Fruit fly (Drosophila melanogaster) whole organism, prepupa: ENCODE results near the gene aqz.

ENCODE experiments used
- Blimp-1 ChIP-seq: fragments of 200-800 bp; sonication (Bioruptor generic); optimal IDR thresholded peaks from 3 replicates; lab custom pipeline; 2017; ENCODE audit warnings: missing biosample characterization, missing genetic modification characterization, mild to moderate bottlenecking, moderate library complexity, missing genetic modification reagents
- CG10631 ChIP-seq: fragments of 200-800 bp; sonication (Bioruptor generic); optimal IDR thresholded peaks from 2 replicates; lab custom pipeline; 2016; ENCODE audit warnings: missing biosample characterization, missing genetic modification characterization
- CG11294 ChIP-seq: fragments of 200-800 bp; sonication (Bioruptor generic); IDR thresholded peaks from 2 replicates; pipeline ENCODE4 v1.3.6; 2022; ENCODE audit warnings: missing biosample characterization, missing genetic modification characterization
- CG11902 ChIP-seq: fragments of 200-800 bp; sonication (Bioruptor generic); optimal IDR thresholded peaks from 3 replicates; lab custom pipeline; 2016; ENCODE audit warnings: missing biosample characterization, missing genetic modification characterization
- CG15336 ChIP-seq: fragments of 200-800 bp; sonication (Bioruptor generic); IDR thresholded peaks from 2 replicates; pipeline ENCODE4 v1.3.6; 2022; ENCODE audit warnings: missing biosample characterization, missing genetic modification characterization
- CG1621 ChIP-seq: fragments of 200-800 bp; sonication (Bioruptor generic); optimal IDR thresholded peaks from 3 replicates; lab custom pipeline; 2018; ENCODE audit warnings: missing biosample characterization, mild to moderate bottlenecking, missing genetic modification characterization
- CG16779 ChIP-seq: fragments of 200-800 bp; sonication (Bioruptor generic); optimal IDR thresholded peaks from 3 replicates; lab custom pipeline; 2017; ENCODE audit warnings: missing biosample characterization, mild to moderate bottlenecking, missing genetic modification characterization
- CG31627 ChIP-seq: fragments of 200-800 bp; sonication (Bioruptor generic); optimal IDR thresholded peaks from 3 replicates; lab custom pipeline; 2016; ENCODE audit warnings: missing biosample characterization, missing genetic modification characterization
- CG34406 ChIP-seq: fragments of 200-800 bp; sonication (Bioruptor generic); optimal IDR thresholded peaks from 3 replicates; lab custom pipeline; 2016; ENCODE audit warnings: missing biosample characterization, missing genetic modification characterization
- CG3919 ChIP-seq: fragments of 200-800 bp; sonication (Bioruptor generic); optimal IDR thresholded peaks from 3 replicates; lab custom pipeline; 2016; ENCODE audit warnings: missing biosample characterization, missing genetic modification characterization
- CG4318 ChIP-seq: fragments of 200-800 bp; sonication (Bioruptor generic); optimal IDR thresholded peaks from 3 replicates; lab custom pipeline; 2017; ENCODE audit warnings: missing biosample characterization, mild to moderate bottlenecking, missing genetic modification characterization
- CG6163 ChIP-seq: fragments of 200-800 bp; sonication (Bioruptor generic); IDR thresholded peaks from 3 replicates; pipeline ENCODE4 v1.3.6; 2022; ENCODE audit warnings: missing biosample characterization, missing genetic modification characterization
- CG6792 ChIP-seq: fragments of 200-800 bp; sonication (Bioruptor generic); optimal IDR thresholded peaks from 3 replicates; lab custom pipeline; 2016; ENCODE audit warnings: missing biosample characterization, missing genetic modification characterization
- CG6808 ChIP-seq: fragments of 200-800 bp; sonication (Bioruptor generic); optimal IDR thresholded peaks from 3 replicates; lab custom pipeline; 2017; ENCODE audit warnings: missing biosample characterization, missing genetic modification characterization, mild to moderate bottlenecking, moderate library complexity, missing genetic modification reagents
- CG6854 ChIP-seq: fragments of 200-800 bp; sonication (Bioruptor generic); optimal IDR thresholded peaks from 2 replicates; lab custom pipeline; 2017; ENCODE audit warnings: missing biosample characterization, mild to moderate bottlenecking, missing genetic modification characterization
- CG7368 ChIP-seq: fragments of 200-800 bp; sonication (Bioruptor generic); optimal IDR thresholded peaks from 3 replicates; lab custom pipeline; 2016; ENCODE audit warnings: missing biosample characterization, missing genetic modification characterization
- CG8319 ChIP-seq: fragments of 200-800 bp; sonication (Bioruptor generic); optimal IDR thresholded peaks from 3 replicates; lab custom pipeline; 2016; ENCODE audit warnings: missing biosample characterization, missing genetic modification characterization
- CG9139 ChIP-seq: fragments of 200-800 bp; sonication (Bioruptor generic); optimal IDR thresholded peaks from 3 replicates; lab custom pipeline; 2017; ENCODE audit warnings: missing biosample characterization, mild to moderate bottlenecking, missing genetic modification characterization
- Eip75B ChIP-seq: fragments of 200-800 bp; sonication (Bioruptor generic); optimal IDR thresholded peaks from 3 replicates; lab custom pipeline; 2016; ENCODE audit warnings: missing biosample characterization, missing genetic modification characterization
- Ets96B ChIP-seq: fragments of 200-800 bp; optimal IDR thresholded peaks from 2 replicates; lab custom pipeline; 2019; ENCODE audit warnings: missing biosample characterization, mild to moderate bottlenecking, missing genetic modification characterization, moderate library complexity
- Gug ChIP-seq: fragments of 200-800 bp; sonication (Bioruptor generic); IDR thresholded peaks from 2 replicates; pipeline ENCODE4 v1.3.6; 2022; ENCODE audit warnings: missing biosample characterization, missing genetic modification characterization
- Hr38 ChIP-seq: sonication (Bioruptor generic); optimal IDR thresholded peaks from 2 replicates; lab custom pipeline; 2016; ENCODE audit warnings: missing biosample characterization, missing genetic modification characterization
- Hr39 ChIP-seq: fragments of 200-800 bp; sonication (Bioruptor generic); optimal IDR thresholded peaks from 2 replicates; lab custom pipeline; 2016; ENCODE audit warnings: missing biosample characterization, missing genetic modification characterization
- Hr4 ChIP-seq: fragments of 200-800 bp; sonication (Bioruptor generic); optimal IDR thresholded peaks from 3 replicates; lab custom pipeline; 2016; ENCODE audit warnings: missing biosample characterization, missing genetic modification characterization
- Met ChIP-seq: fragments of 200-800 bp; sonication (Bioruptor generic); optimal IDR thresholded peaks from 3 replicates; lab custom pipeline; 2016; ENCODE audit warnings: missing biosample characterization, missing genetic modification characterization
- OdsH ChIP-seq: fragments of 200-800 bp; sonication (Bioruptor generic); optimal IDR thresholded peaks from 3 replicates; lab custom pipeline; 2016; ENCODE audit warnings: missing biosample characterization, missing genetic modification characterization
- Smox ChIP-seq: fragments of 200-800 bp; sonication (Bioruptor generic); optimal IDR thresholded peaks from 3 replicates; lab custom pipeline; 2016; ENCODE audit warnings: missing biosample characterization, missing genetic modification characterization
- Sox102F ChIP-seq: fragments of 200-800 bp; sonication (Bioruptor generic); optimal IDR thresholded peaks from 2 replicates; lab custom pipeline; 2016; ENCODE audit warnings: missing biosample characterization, mild to moderate bottlenecking, missing genetic modification characterization
- Sox14 ChIP-seq: fragments of 200-800 bp; sonication (Bioruptor generic); optimal IDR thresholded peaks from 3 replicates; lab custom pipeline; 2016; ENCODE audit warnings: missing biosample characterization, missing genetic modification characterization
- Sox15 ChIP-seq: fragments of 200-800 bp; sonication (Bioruptor generic); optimal IDR thresholded peaks from 3 replicates; lab custom pipeline; 2016; ENCODE audit warnings: missing biosample characterization, missing genetic modification characterization
- achi ChIP-seq: fragments of 200-800 bp; sonication (Bioruptor generic); optimal IDR thresholded peaks from 3 replicates; lab custom pipeline; 2016; ENCODE audit warnings: missing biosample characterization, missing genetic modification characterization
- acj6 ChIP-seq: fragments of 200-800 bp; sonication (Bioruptor generic); optimal IDR thresholded peaks from 3 replicates; lab custom pipeline; 2016; ENCODE audit warnings: missing biosample characterization, missing genetic modification characterization
- cyc ChIP-seq: fragments of 200-800 bp; sonication (Bioruptor generic); optimal IDR thresholded peaks from 3 replicates; lab custom pipeline; 2016; ENCODE audit warnings: missing biosample characterization, missing genetic modification characterization
- dac ChIP-seq: fragments of 200-800 bp; sonication (Bioruptor generic); optimal IDR thresholded peaks from 2 replicates; lab custom pipeline; 2017; ENCODE audit warnings: missing biosample characterization, mild to moderate bottlenecking, missing genetic modification characterization
- dsx ChIP-seq: fragments of 200-800 bp; optimal IDR thresholded peaks from 3 replicates; lab custom pipeline; 2019; ENCODE audit warnings: missing biosample characterization, mild to moderate bottlenecking, missing genetic modification characterization, moderate library complexity; ENCODE audit not compliant: poor library complexity, severe bottlenecking
- esn ChIP-seq: fragments of 200-800 bp; sonication (Bioruptor generic); optimal IDR thresholded peaks from 2 replicates; lab custom pipeline; 2016; ENCODE audit warnings: missing biosample characterization, mild to moderate bottlenecking, missing genetic modification characterization, moderate library complexity
- fd59A ChIP-seq: fragments of 200-800 bp; sonication (Bioruptor generic); optimal IDR thresholded peaks from 2 replicates; lab custom pipeline; 2017; ENCODE audit warnings: missing biosample characterization, mild to moderate bottlenecking, missing genetic modification characterization, missing genetic modification reagents
- fkh ChIP-seq: fragments of 200-800 bp; sonication (Bioruptor generic); optimal IDR thresholded peaks from 3 replicates; lab custom pipeline; 2017; ENCODE audit warnings: missing biosample characterization, mild to moderate bottlenecking, missing genetic modification characterization, moderate library complexity
- net ChIP-seq: fragments of 200-800 bp; sonication (Bioruptor generic); optimal IDR thresholded peaks from 3 replicates; lab custom pipeline; 2016; ENCODE audit warnings: missing biosample characterization, missing genetic modification characterization
- pdm3 ChIP-seq: fragments of 200-800 bp; sonication (Bioruptor generic); optimal IDR thresholded peaks from 3 replicates; lab custom pipeline; 2016; ENCODE audit warnings: missing biosample characterization, missing genetic modification characterization
- ss ChIP-seq, 2 experiments: fragments of 200-800 bp; sonication (Bioruptor generic); optimal IDR thresholded peaks; 2 replicates in 1 of 2; 3 replicates in 1 of 2; lab custom pipeline; 2017 to 2018; ENCODE audit warnings: mild to moderate bottlenecking in 2 of 2, missing biosample characterization in 2 of 2, missing genetic modification characterization in 2 of 2, moderate library complexity in 1 of 2
- svp ChIP-seq: fragments of 200-800 bp; sonication (Bioruptor generic); peaks from one replicate; lab custom pipeline; 2016; ENCODE audit warnings: missing biosample characterization, missing genetic modification characterization
- topi ChIP-seq: fragments of 200-800 bp; sonication (Bioruptor generic); optimal IDR thresholded peaks from 3 replicates; lab custom pipeline; 2016; ENCODE audit warnings: missing biosample characterization, missing genetic modification characterization
- vri ChIP-seq: fragments of 200-800 bp; sonication (Bioruptor generic); optimal IDR thresholded peaks from 3 replicates; lab custom pipeline; 2016; ENCODE audit warnings: missing biosample characterization, mild to moderate bottlenecking, missing genetic modification characterization

aqz gene

DNA sequence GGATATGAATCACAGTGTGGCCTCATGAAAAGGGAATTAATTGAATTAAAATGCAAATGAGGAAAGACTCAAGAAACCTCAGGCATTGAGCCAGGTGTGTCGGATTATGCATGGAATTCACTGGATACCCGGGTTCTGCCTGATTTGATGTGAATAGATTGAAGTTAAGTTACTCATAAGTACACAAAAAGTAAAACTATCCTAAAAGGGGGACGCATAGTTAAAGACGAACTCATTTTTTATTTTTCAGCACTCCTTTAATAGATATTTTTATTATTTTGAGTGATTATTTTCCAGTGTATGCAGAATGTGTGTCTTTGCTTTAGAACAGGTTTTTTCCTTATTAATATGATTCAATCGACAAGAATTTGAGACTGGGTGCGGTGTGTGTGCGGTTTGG lies 32.7 kb upstream of the aqz start (continued):
- TF ChIP-seq topi (GFP tag; lab: Kevin White, UChicago) = peak; percentile 44
- no peak for TF ChIP-seq ss (GFP tag; optimal IDR thresholded peaks at IDR 0.05; lab: Kevin White, UChicago)
- peak; percentile 33 for TF ChIP-seq Eip75B (GFP tag; lab: Kevin White, UChicago)
- no peak for TF ChIP-seq CG6854 (GFP tag; lab: Kevin White, UChicago)
- TF ChIP-seq CG34406 (GFP tag; lab: Kevin White, UChicago) = peak; percentile 5
- no peak for TF ChIP-seq Sox15 (GFP tag; lab: Kevin White, UChicago)
- peak; percentile 20 for TF ChIP-seq pdm3 (GFP tag; lab: Kevin White, UChicago)
- TF ChIP-seq Sox102F (GFP tag; lab: Kevin White, UChicago) = peak; percentile 28
- TF ChIP-seq cyc (GFP tag; lab: Kevin White, UChicago) = peak; percentile 54
- peak; percentile 16 for TF ChIP-seq achi (GFP tag; lab: Kevin White, UChicago)
- no peak for TF ChIP-seq fd59A (GFP tag; lab: Kevin White, UChicago)
- peak; percentile 68 for TF ChIP-seq esn (GFP tag; lab: Kevin White, UChicago)

DNA sequence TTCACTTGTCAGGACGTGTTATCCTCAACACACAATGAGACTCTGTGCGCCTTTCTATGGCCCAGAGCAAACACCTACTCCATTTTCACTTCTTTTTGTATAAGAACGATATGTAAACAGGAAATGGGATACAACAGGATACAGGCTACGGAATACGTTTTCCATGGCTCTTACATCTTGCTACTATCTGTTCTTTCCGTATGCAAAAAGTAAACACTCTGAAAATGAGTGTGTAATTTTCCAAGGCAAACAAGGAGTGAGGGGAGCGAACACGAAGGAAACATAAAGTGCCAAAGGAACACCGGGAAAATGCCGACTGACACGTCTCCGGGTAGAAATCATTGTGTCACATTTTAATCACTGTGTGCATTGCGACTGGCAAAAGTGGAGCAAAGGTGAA lies 30.1 kb upstream of the aqz start:
- TF ChIP-seq fkh (GFP tag; lab: Kevin White, UChicago) = peak; percentile 66
- TF ChIP-seq CG31627 = no peak

DNA sequence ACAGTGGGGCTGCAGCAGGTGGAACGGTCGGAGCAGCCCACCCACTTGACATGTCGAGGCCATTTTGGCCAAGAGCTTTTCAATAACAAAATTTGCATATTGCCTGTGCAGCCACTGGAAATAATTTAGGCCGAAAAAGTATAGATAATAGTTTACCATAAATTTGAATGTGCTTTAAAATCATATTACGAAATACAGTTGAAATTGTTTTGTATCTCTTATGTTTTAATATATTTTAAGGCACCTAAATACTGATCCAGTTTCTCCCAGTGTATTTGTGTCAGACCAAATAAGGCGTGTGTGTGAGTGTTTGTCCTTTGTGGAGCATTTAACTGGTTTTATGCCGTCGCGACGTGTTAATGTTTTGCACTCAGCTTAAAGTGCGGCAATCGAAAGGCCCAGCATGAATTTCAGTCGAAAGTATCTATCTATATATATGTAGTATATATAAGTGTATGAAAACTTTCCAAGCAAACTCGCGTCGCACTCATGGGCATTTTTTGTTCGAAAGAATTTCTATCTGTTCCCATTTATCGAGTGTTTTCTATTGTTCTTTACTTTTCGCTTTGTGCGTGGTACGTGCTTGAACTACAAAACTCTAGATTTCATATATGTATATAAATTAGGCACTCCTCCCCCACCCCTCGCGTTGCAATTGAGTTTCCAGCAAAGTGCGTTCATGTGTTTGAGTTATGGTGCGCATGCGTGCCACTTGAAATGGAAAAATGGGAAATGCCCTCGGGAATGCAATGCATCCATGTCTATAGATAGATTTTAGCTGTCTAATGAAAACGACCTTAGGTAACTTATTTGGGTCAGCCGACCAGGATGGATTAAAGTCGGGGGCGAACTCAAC lies 29.1 kb upstream of the aqz start:
- TF ChIP-seq CG6792 (GFP tag; lab: Kevin White, UChicago) = peak; percentile 55
- peak; percentile 83 for TF ChIP-seq svp
- TF ChIP-seq CG4318 (GFP tag; lab: Kevin White, UChicago) = peak; percentile 21
- TF ChIP-seq CG6808 (GFP tag; lab: Kevin White, UChicago) = peak; percentile 43
- TF ChIP-seq Hr38 (GFP tag; lab: Kevin White, UChicago) = no peak
- TF ChIP-seq acj6 (GFP tag; lab: Kevin White, UChicago) = peak; percentile 50
- TF ChIP-seq CG15336 (GFP tag; lab: Robert Waterston, UW) = peak; percentile 76
- no peak for TF ChIP-seq vri (GFP tag; lab: Kevin White, UChicago)
- peak; percentile 48; the same call in 1 of the 2 replicates for TF ChIP-seq Gug (GFP tag; lab: Robert Waterston, UW)
- TF ChIP-seq dac (GFP tag; lab: Kevin White, UChicago) = peak; percentile 11
- peak; percentile 69 for TF ChIP-seq Ets96B (tag; lab: Kevin White, UChicago)
- peak; percentile 28 for TF ChIP-seq Sox15 (GFP tag; lab: Kevin White, UChicago)
- peak; percentile 49 for TF ChIP-seq CG31627
- TF ChIP-seq dsx = peak; percentile 42
- no peak for TF ChIP-seq CG6854 (GFP tag; lab: Kevin White, UChicago)
- TF ChIP-seq Sox14 = peak; percentile 50
- peak; percentile 68 for TF ChIP-seq CG3919 (GFP tag; lab: Kevin White, UChicago)
- TF ChIP-seq Blimp-1 (GFP tag; lab: Kevin White, UChicago) = no peak
- TF ChIP-seq CG16779 = no peak
- TF ChIP-seq Hr39 (GFP tag; lab: Kevin White, UChicago) = peak; percentile 49
- TF ChIP-seq CG6163 (GFP tag; lab: Robert Waterston, UW) = peak; percentile 72
- TF ChIP-seq fkh (GFP tag; lab: Kevin White, UChicago) = no peak
- peak in 1 of 2 experiments; percentile 50 for TF ChIP-seq ss (GFP tag; optimal IDR thresholded peaks at IDR 0.05; lab: Kevin White, UChicago)
- TF ChIP-seq Smox (GFP tag; lab: Kevin White, UChicago) = peak; percentile 45
- peak; percentile 49 for TF ChIP-seq CG34406 (GFP tag; lab: Kevin White, UChicago)
- peak; percentile 35 for TF ChIP-seq CG9139
- TF ChIP-seq CG10631 = peak; percentile 61
- peak; percentile 35 for TF ChIP-seq CG7368 (GFP tag; lab: Kevin White, UChicago)
- peak; percentile 54; the same call in 1 of the 2 replicates for TF ChIP-seq CG11294
- TF ChIP-seq CG8319 (GFP tag; lab: Kevin White, UChicago) = peak; percentile 23
- peak; percentile 59 for TF ChIP-seq CG1621
- TF ChIP-seq OdsH = peak; percentile 54
- peak; percentile 60 for TF ChIP-seq Sox102F (GFP tag; lab: Kevin White, UChicago)
- peak; percentile 59 for TF ChIP-seq pdm3 (GFP tag; lab: Kevin White, UChicago)
- peak; percentile 58 for TF ChIP-seq net (GFP tag; lab: Kevin White, UChicago)
- TF ChIP-seq Hr4 = peak; percentile 67
- peak; percentile 63 for TF ChIP-seq Met (GFP tag; lab: Kevin White, UChicago)
- TF ChIP-seq CG11902 = peak; percentile 11
